Fruit fly (Drosophila melanogaster): ENCODE data around the gene CG3823.

CG3823 gene

dm6 chrX:6310408-6310807 lies 6.6 kb downstream of the CG3823 start (continued):
- TF ChIP-seq CHES-1-like (GFP tag; optimal IDR thresholded peaks at IDR 0.05) (no peak), Hand (GFP tag; optimal IDR thresholded peaks at IDR 0.05) (no peak), Optix (GFP tag; IDR thresholded peaks at IDR 0.05) (0 out of 3 replicates have a peak, but pooled peaks have one; percentile 19), Ets65A (GFP tag) (peak; percentile 94), seq (GFP tag; IDR thresholded peaks at IDR 0.05) (no peak), jumu (GFP tag; optimal IDR thresholded peaks at IDR 0.05) (no peak), CG11398 (GFP tag; optimal IDR thresholded peaks at IDR 0.05) (no peak), gsb-n (tag; optimal IDR thresholded peaks at IDR 0.05) (no peak), CG8089 (GFP tag; optimal IDR thresholded peaks at IDR 0.05) (no peak), sim (GFP tag; IDR thresholded peaks at IDR 0.05) (no peak), CG1529 (GFP tag; optimal IDR thresholded peaks at IDR 0.05) (no peak), NC2β (GFP tag; optimal IDR thresholded peaks at IDR 0.05) (no peak), CG11504 (tag; optimal IDR thresholded peaks at IDR 0.05) (peak; percentile 51), eve (GFP tag; optimal IDR thresholded peaks at IDR 0.05) (peak in 1 of 2 experiments; percentile 57), GATAe (GFP tag; conservative IDR thresholded peaks at IDR 0.05) (no peak), CG11456 (GFP tag; IDR thresholded peaks at IDR 0.05) (no peak), shn (GFP tag; optimal IDR thresholded peaks at IDR 0.05) (no peak), CG12942 (GFP tag; optimal IDR thresholded peaks at IDR 0.05) (no peak), sob (GFP tag; IDR thresholded peaks at IDR 0.05) (no peak), ftz-f1 (GFP tag; optimal IDR thresholded peaks at IDR 0.05) (no peak), Mrtf (GFP tag; IDR thresholded peaks at IDR 0.05) (no peak), sima (GFP tag; optimal IDR thresholded peaks at IDR 0.05) (no peak), lbe (GFP tag; optimal IDR thresholded peaks at IDR 0.05) (no peak), CG16779 (GFP tag; IDR thresholded peaks at IDR 0.05) (no peak), sisA (GFP tag; IDR thresholded peaks at IDR 0.05) (peak; percentile 48), Awh (GFP tag; IDR thresholded peaks at IDR 0.05) (no peak), Sox100B (GFP tag; optimal IDR thresholded peaks at IDR 0.05) (no peak), CG18599 (GFP tag; optimal IDR thresholded peaks at IDR 0.05) (peak; percentile 49), CG2120 (GFP tag; optimal IDR thresholded peaks at IDR 0.05) (peak; percentile 32), chif (GFP tag; optimal IDR thresholded peaks at IDR 0.05) (no peak), sr (GFP tag; IDR thresholded peaks at IDR 0.05) (no peak), Xbp1 (GFP tag; optimal IDR thresholded peaks at IDR 0.05) (peak; percentile 9), CG12155 (GFP tag; optimal IDR thresholded peaks at IDR 0.05) (no peak), tna (GFP tag; IDR thresholded peaks at IDR 0.05; ENCODE audit: partially characterized antibody) (no peak), repo (GFP tag; optimal IDR thresholded peaks at IDR 0.05) (no peak), CG18011 (GFP tag; optimal IDR thresholded peaks at IDR 0.05) (no peak), Oli (tag; optimal IDR thresholded peaks at IDR 0.05) (peak; percentile 6), CoRest (tag; optimal IDR thresholded peaks at IDR 0.05) (no peak), trem (tag; optimal IDR thresholded peaks at IDR 0.05) (no peak), chn (GFP tag; optimal IDR thresholded peaks at IDR 0.05) (no peak), CG7357 (GFP tag; IDR thresholded peaks at IDR 0.05) (0 out of 3 replicates have a peak, but pooled peaks have one; percentile 12), CG13123 (GFP tag; optimal IDR thresholded peaks at IDR 0.05) (no peak), jigr1 (GFP tag; IDR thresholded peaks at IDR 0.05) (no peak), slou (GFP tag; optimal IDR thresholded peaks at IDR 0.05) (no peak), Eip74EF (GFP tag; optimal IDR thresholded peaks at IDR 0.05) (no peak), Hey (tag; optimal IDR thresholded peaks at IDR 0.05) (no peak), CG4617 (GFP tag; optimal IDR thresholded peaks at IDR 0.05; ENCODE audit: borderline replicate concordance) (no peak), Fer1 (GFP tag; optimal IDR thresholded peaks at IDR 0.05) (peak; percentile 22), odd (GFP tag; optimal IDR thresholded peaks at IDR 0.05) (no peak), esg (GFP tag; conservative IDR thresholded peaks at IDR 0.05) (0 out of 2 replicates have a peak, but pooled peaks have one; percentile 6), grau (tag; optimal IDR thresholded peaks at IDR 0.05) (peak; percentile 31), CG12659 (GFP tag; optimal IDR thresholded peaks at IDR 0.05) (no peak)

Measured in whole organism, embryonic.